Worm (Caenorhabditis elegans): ENCODE results near the gene F22B7.1.

The F22B7.1 gene

DNA sequence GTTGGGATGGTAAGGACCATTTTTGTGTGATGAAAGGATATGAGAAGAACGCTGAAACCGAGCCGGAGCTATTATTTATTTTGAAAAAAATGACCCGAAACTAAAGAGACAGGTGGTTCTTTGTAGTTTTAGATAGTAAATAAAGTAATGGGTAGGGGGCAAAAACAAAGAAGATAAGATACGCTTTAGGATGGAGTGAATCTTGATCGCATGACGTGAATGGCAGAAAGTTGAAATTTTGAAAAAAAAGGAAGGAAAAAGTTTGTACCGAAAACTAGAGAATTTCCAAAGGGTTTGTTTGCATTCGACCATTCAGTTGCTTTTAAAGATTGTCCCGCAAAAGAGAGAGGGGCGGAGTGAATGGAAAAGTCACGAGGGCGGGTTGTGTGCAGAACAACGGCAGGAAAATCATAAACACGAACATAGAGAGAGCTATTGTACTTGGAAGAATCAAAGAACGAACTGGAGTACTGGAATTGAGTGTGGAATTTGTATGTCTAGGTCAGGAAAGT, 11.2 kb upstream of the F22B7.1 start, which contains the start of gene F22B7.9 (continued):
- TF ChIP-seq nhr-76 (tag; optimal IDR thresholded peaks at IDR 0.05) (no peak), nhr-25 (tag; optimal IDR thresholded peaks at IDR 0.05) (no peak), ZK546.5 (tag; optimal IDR thresholded peaks at IDR 0.05) (no peak), elt-2 (tag; optimal IDR thresholded peaks at IDR 0.05) (peak; percentile 50), elt-1 (tag; optimal IDR thresholded peaks at IDR 0.05) (no peak), zag-1 (tag; optimal IDR thresholded peaks at IDR 0.05) (no peak)

DNA sequence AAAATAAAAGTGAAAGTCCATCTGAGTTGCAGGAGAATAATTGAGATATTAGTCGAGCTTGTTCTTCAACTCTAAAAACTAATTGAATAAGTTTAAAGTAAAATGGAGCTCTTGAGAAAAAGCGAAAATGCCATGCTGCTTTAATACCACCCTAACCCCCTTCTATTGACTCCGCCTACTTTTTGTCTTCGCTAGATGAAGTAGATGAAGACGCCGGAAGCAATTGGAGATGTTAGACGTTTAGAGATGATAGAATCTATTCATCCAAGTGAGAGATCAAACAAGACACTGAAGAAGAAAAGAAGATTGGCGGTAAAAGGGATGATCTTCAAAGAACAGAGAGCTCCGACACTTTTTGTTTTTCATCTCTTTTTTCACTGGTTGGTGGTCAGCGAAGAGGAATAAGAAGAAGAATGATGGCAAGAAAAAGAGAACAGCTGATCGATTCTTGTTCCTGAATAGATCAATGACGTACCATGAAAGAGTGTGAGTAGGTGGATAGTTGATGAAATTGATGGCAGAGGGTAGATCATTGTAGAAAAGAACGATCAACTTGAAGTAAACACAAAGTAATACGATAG, 10.6 kb upstream of the F22B7.1 start:
- TF ChIP-seq sea-2 (GFP tag; optimal IDR thresholded peaks at IDR 0.05) (no peak), lin-39 (tag; optimal IDR thresholded peaks at IDR 0.05) (peak; percentile 24), ama-1 (optimal IDR thresholded peaks at IDR 0.05) (no peak), daf-12 (tag; optimal IDR thresholded peaks at IDR 0.05) (no peak), nhr-25 (tag; optimal IDR thresholded peaks at IDR 0.05) (peak; percentile 2), nhr-43 (tag; optimal IDR thresholded peaks at IDR 0.05; ENCODE audit: poor library complexity, severe bottlenecking) (peak; percentile 49), nhr-12 (tag; optimal IDR thresholded peaks at IDR 0.05) (no peak), pqm-1 (tag; optimal IDR thresholded peaks at IDR 0.05) (no peak), mml-1 (tag; optimal IDR thresholded peaks at IDR 0.05) (no peak), fkh-10 (GFP tag; optimal IDR thresholded peaks at IDR 0.05) (no peak)

- TF ChIP-seq elt-2 (tag; optimal IDR thresholded peaks at IDR 0.05) (no peak), nhr-28 (tag; optimal IDR thresholded peaks at IDR 0.05) (no peak), nhr-77 (tag; optimal IDR thresholded peaks at IDR 0.05) (no peak), nfya-1 (tag; optimal IDR thresholded peaks at IDR 0.05; ENCODE audit: insufficient read depth) (peak; percentile 5), mml-1 (tag; optimal IDR thresholded peaks at IDR 0.05) (peak; percentile 71), zag-1 (tag; optimal IDR thresholded peaks at IDR 0.05) (no peak), snpc-4 (tag; optimal IDR thresholded peaks at IDR 0.05) (no peak), fkh-10 (GFP tag; optimal IDR thresholded peaks at IDR 0.05) (no peak), mdl-1 (tag; optimal IDR thresholded peaks at IDR 0.05) (no peak), tbx-2 (tag; optimal IDR thresholded peaks at IDR 0.05) (no peak), ama-1 (optimal IDR thresholded peaks at IDR 0.05) (no peak), pqm-1 (tag; optimal IDR thresholded peaks at IDR 0.05) (no peak), skn-1 (tag; optimal IDR thresholded peaks at IDR 0.05) (no peak), nhr-11 (tag; optimal IDR thresholded peaks at IDR 0.05) (no peak), nhr-25 (tag; optimal IDR thresholded peaks at IDR 0.05) (peak; percentile 7), elt-3 (tag; optimal IDR thresholded peaks at IDR 0.05) (no peak)
These were observed 9.7 kb upstream of the F22B7.1 start for ce11 chrIII:8655412-8655811.

DNA sequence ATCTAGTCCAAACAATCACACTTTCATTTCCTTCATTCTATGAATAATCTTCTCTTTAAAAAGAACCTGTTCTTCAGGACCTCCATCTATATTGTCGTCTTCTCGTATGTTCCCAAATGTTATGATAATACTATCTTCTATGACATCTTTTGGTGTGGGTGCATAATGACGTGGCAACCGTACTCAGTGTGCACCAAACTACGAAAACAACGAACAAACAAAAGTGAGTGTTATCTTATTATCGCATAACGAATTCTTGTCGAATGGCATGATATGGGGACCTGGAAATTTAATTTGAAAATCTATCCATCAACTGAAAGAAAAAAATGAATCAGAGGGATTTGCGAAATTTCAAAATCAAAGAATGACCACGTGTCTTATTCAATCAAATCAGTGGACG, 9.1 kb upstream of the F22B7.1 start:
- TF ChIP-seq mdl-1 (tag; optimal IDR thresholded peaks at IDR 0.05) = no peak
- no peak for TF ChIP-seq nhr-28 (tag; optimal IDR thresholded peaks at IDR 0.05)
- no peak for TF ChIP-seq nhr-237 (tag; optimal IDR thresholded peaks at IDR 0.05)
- no peak for TF ChIP-seq pqm-1 (tag; optimal IDR thresholded peaks at IDR 0.05)
- no peak for TF ChIP-seq jun-1 (tag; optimal IDR thresholded peaks at IDR 0.05)
- no peak for TF ChIP-seq daf-12 (tag; optimal IDR thresholded peaks at IDR 0.05)
- TF ChIP-seq fos-1 (tag; optimal IDR thresholded peaks at IDR 0.05) = no peak
- no peak for TF ChIP-seq nfya-1 (tag; optimal IDR thresholded peaks at IDR 0.05; ENCODE audit: insufficient read depth)
- TF ChIP-seq nhr-76 (tag; optimal IDR thresholded peaks at IDR 0.05) = no peak
- TF ChIP-seq zag-1 (tag; optimal IDR thresholded peaks at IDR 0.05) = no peak
- no peak for TF ChIP-seq lin-15B (tag; optimal IDR thresholded peaks at IDR 0.05)
- TF ChIP-seq nhr-25 (tag; optimal IDR thresholded peaks at IDR 0.05) = no peak
- no peak for TF ChIP-seq elt-3 (tag; optimal IDR thresholded peaks at IDR 0.05)
- TF ChIP-seq lin-39 (tag; optimal IDR thresholded peaks at IDR 0.05) = no peak
- TF ChIP-seq lsy-12 (tag; optimal IDR thresholded peaks at IDR 0.05) = no peak
- no peak for TF ChIP-seq hmg-11 (tag; optimal IDR thresholded peaks at IDR 0.05)
- TF ChIP-seq ZK546.5 (tag; optimal IDR thresholded peaks at IDR 0.05) = no peak

DNA sequence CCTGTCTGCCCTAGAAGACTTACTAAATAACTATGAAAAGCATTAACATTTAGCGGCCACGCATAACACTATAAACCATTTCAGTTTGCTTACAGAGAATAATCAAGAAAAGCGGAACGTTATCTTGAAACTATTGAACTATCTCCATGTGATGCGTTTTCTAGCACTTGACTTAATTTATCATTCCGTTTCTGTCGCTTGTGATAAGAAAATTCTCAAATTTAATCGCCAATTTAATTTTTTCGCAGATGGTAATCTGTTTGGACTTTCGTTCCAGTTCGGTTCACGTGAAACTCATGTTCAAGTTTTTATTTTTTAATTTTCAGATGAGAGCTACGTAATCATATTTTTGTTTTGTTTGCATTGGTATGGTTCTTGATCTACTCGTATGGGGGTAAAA, 8.2 kb upstream of the F22B7.1 start:
- TF ChIP-seq nhr-11 (tag; optimal IDR thresholded peaks at IDR 0.05) (no peak), nhr-77 (tag; optimal IDR thresholded peaks at IDR 0.05) (no peak), nhr-43 (tag; optimal IDR thresholded peaks at IDR 0.05; ENCODE audit: poor library complexity, severe bottlenecking) (no peak), fkh-10 (GFP tag; optimal IDR thresholded peaks at IDR 0.05) (no peak), hmg-11 (tag; optimal IDR thresholded peaks at IDR 0.05) (no peak), fos-1 (tag; optimal IDR thresholded peaks at IDR 0.05) (no peak), elt-2 (tag; optimal IDR thresholded peaks at IDR 0.05) (peak; percentile 98), snpc-4 (tag; optimal IDR thresholded peaks at IDR 0.05) (no peak), R02D3.7 (tag; optimal IDR thresholded peaks at IDR 0.05) (no peak), lsy-12 (tag; optimal IDR thresholded peaks at IDR 0.05) (no peak), pha-4 (tag; optimal IDR thresholded peaks at IDR 0.05) (peak; percentile 70), nhr-25 (tag; optimal IDR thresholded peaks at IDR 0.05) (no peak), ceh-28 (tag; optimal IDR thresholded peaks at IDR 0.05) (no peak), ceh-82 (tag; optimal IDR thresholded peaks at IDR 0.05) (no peak), zag-1 (tag; optimal IDR thresholded peaks at IDR 0.05) (no peak), jun-1 (tag; optimal IDR thresholded peaks at IDR 0.05) (peak; percentile 75), sea-2 (GFP tag; optimal IDR thresholded peaks at IDR 0.05) (no peak), nhr-23 (tag; optimal IDR thresholded peaks at IDR 0.05) (no peak), fkh-2 (tag; optimal IDR thresholded peaks at IDR 0.05) (no peak), ama-1 (optimal IDR thresholded peaks at IDR 0.05) (no peak), unc-39 (tag; optimal IDR thresholded peaks at IDR 0.05) (no peak), nfya-1 (tag; optimal IDR thresholded peaks at IDR 0.05; ENCODE audit: insufficient read depth) (no peak), pqm-1 (tag; optimal IDR thresholded peaks at IDR 0.05) (peak; percentile 99), ceh-9 (tag; optimal IDR thresholded peaks at IDR 0.05) (no peak), nhr-12 (tag; optimal IDR thresholded peaks at IDR 0.05) (no peak), nhr-76 (tag; optimal IDR thresholded peaks at IDR 0.05) (no peak), skn-1 (tag; optimal IDR thresholded peaks at IDR 0.05) (peak; percentile 48), aly-2 (tag; optimal IDR thresholded peaks at IDR 0.05) (no peak), nhr-67 (tag; optimal IDR thresholded peaks at IDR 0.05) (no peak), ZK546.5 (tag; optimal IDR thresholded peaks at IDR 0.05) (no peak)
